Fruit fly (Drosophila melanogaster) whole organism, embryonic: ENCODE data around the gene Mettl5.

ENCODE experiments used
- C15 ChIP-seq: fragments of 200-800 bp; sonication (Bioruptor generic); IDR thresholded peaks from 3 replicates; pipeline ENCODE4 v1.3.6; 2022; ENCODE audit warnings: missing biosample characterization, missing genetic modification characterization
- CG10543 ChIP-seq: fragments of 200-800 bp; sonication (Bioruptor generic); optimal IDR thresholded peaks from 3 replicates; lab custom pipeline; 2017; ENCODE audit warnings: missing biosample characterization, mild to moderate bottlenecking, missing genetic modification characterization, moderate library complexity
- CG10565 ChIP-seq: fragments of 200-800 bp; sonication (Bioruptor generic); optimal IDR thresholded peaks from 3 replicates; lab custom pipeline; 2016; ENCODE audit warnings: missing biosample characterization, mild to moderate bottlenecking, missing genetic modification characterization
- CG10654 ChIP-seq: fragments of 200-800 bp; sonication (Bioruptor generic); optimal IDR thresholded peaks from 2 replicates; lab custom pipeline; 2016; ENCODE audit warnings: missing biosample characterization, missing genetic modification characterization
- CG13123 ChIP-seq: fragments of 200-800 bp; sonication (Bioruptor generic); optimal IDR thresholded peaks from 2 replicates; lab custom pipeline; 2016; ENCODE audit warnings: missing biosample characterization, missing genetic modification characterization
- CG13775 ChIP-seq: fragments of 200-800 bp; sonication (Bioruptor generic); optimal IDR thresholded peaks from 3 replicates; lab custom pipeline; 2017; ENCODE audit warnings: missing biosample characterization, mild to moderate bottlenecking, missing genetic modification characterization
- CG15479 ChIP-seq: fragments of 200-800 bp; sonication (Bioruptor generic); optimal IDR thresholded peaks from 3 replicates; lab custom pipeline; 2019; ENCODE audit warnings: missing biosample characterization, mild to moderate bottlenecking, missing genetic modification characterization, moderate library complexity
- CG1602 ChIP-seq: fragments of 200-800 bp; sonication (Bioruptor generic); optimal IDR thresholded peaks from 3 replicates; lab custom pipeline; 2016; ENCODE audit warnings: missing biosample characterization, missing genetic modification characterization
- CG16815 ChIP-seq: fragments of 200-800 bp; sonication (Bioruptor generic); optimal IDR thresholded peaks from 3 replicates; lab custom pipeline; 2017; ENCODE audit warnings: missing biosample characterization, mild to moderate bottlenecking, missing genetic modification characterization
- CG2199 ChIP-seq: fragments of 200-800 bp; sonication (Bioruptor generic); IDR thresholded peaks from 3 replicates; pipeline ENCODE4 v1.3.6; 2022; ENCODE audit warnings: missing biosample characterization, missing genetic modification characterization
- CG3407 ChIP-seq: fragments of 200-800 bp; sonication (Bioruptor generic); optimal IDR thresholded peaks from 2 replicates; lab custom pipeline; 2018; ENCODE audit warnings: missing biosample characterization, mild to moderate bottlenecking, missing genetic modification characterization
- CG34376 ChIP-seq: fragments of 200-800 bp; sonication (Bioruptor generic); optimal IDR thresholded peaks from 2 replicates; lab custom pipeline; 2018; ENCODE audit warnings: missing biosample characterization, mild to moderate bottlenecking, missing genetic modification characterization
- CG6175 ChIP-seq: fragments of 200-800 bp; sonication (Bioruptor generic); IDR thresholded peaks from 3 replicates; pipeline ENCODE4 v1.3.6; 2022; ENCODE audit warnings: missing biosample characterization, missing genetic modification characterization
- CG6683 ChIP-seq: fragments of 200-800 bp; sonication (Bioruptor generic); optimal IDR thresholded peaks from 2 replicates; lab custom pipeline; 2017; ENCODE audit warnings: missing biosample characterization, mild to moderate bottlenecking, missing genetic modification characterization, missing genetic modification reagents
- CG7839 ChIP-seq: fragments of 200-800 bp; sonication (Bioruptor generic); optimal IDR thresholded peaks from 3 replicates; lab custom pipeline; 2018; ENCODE audit warnings: missing biosample characterization, mild to moderate bottlenecking, missing genetic modification characterization, moderate library complexity
- CG8388 ChIP-seq: fragments of 200-800 bp; sonication (Bioruptor generic); optimal IDR thresholded peaks from 2 replicates; lab custom pipeline; 2019; ENCODE audit warnings: missing biosample characterization, mild to moderate bottlenecking, missing genetic modification characterization, moderate library complexity
- CG8944 ChIP-seq: fragments of 200-800 bp; sonication (Bioruptor generic); optimal IDR thresholded peaks from 3 replicates; lab custom pipeline; 2016; ENCODE audit warnings: missing biosample characterization, missing genetic modification characterization
- CG9932 ChIP-seq: fragments of 200-800 bp; sonication (Bioruptor generic); IDR thresholded peaks from 2 replicates; pipeline ENCODE4 v1.3.6; 2022; ENCODE audit warnings: missing biosample characterization, missing genetic modification characterization
- D ChIP-seq, 2 experiments: fragments of 200-800 bp in 1 of 2; fragments of >200 bp in 1 of 2; sonication (Bioruptor generic) in 1 of 2; optimal IDR thresholded peaks; 2 replicates in 1 of 2; 3 replicates in 1 of 2; lab custom pipeline; 2017; ENCODE audit warnings: mild to moderate bottlenecking in 1 of 2, missing biosample characterization in 1 of 2, missing genetic modification characterization in 1 of 2, missing genetic modification reagents in 1 of 2
- Drgx ChIP-seq: fragments of 200-800 bp; sonication (Bioruptor generic); IDR thresholded peaks from 2 replicates; pipeline ENCODE4 v1.3.6; 2022; ENCODE audit warnings: missing biosample characterization, missing genetic modification characterization
- Fer3 ChIP-seq: fragments of 200-800 bp; sonication (Bioruptor generic); optimal IDR thresholded peaks from 2 replicates; lab custom pipeline; 2018; ENCODE audit warnings: missing biosample characterization, mild to moderate bottlenecking, missing genetic modification characterization, moderate library complexity
- Hey ChIP-seq: fragments of 200-800 bp; sonication (Bioruptor generic); optimal IDR thresholded peaks from 3 replicates; lab custom pipeline; 2018; ENCODE audit warnings: missing biosample characterization, mild to moderate bottlenecking, missing genetic modification characterization
- HmgZ ChIP-seq: fragments of 200-800 bp; sonication (Bioruptor generic); optimal IDR thresholded peaks from 2 replicates; lab custom pipeline; 2018; ENCODE audit warnings: missing biosample characterization, mild to moderate bottlenecking, missing genetic modification characterization
- Hsf ChIP-seq: fragments of 200-800 bp; sonication (Bioruptor generic); optimal IDR thresholded peaks from 3 replicates; lab custom pipeline; 2016; ENCODE audit warnings: missing biosample characterization, missing genetic modification characterization
- Kr ChIP-seq: fragments of 200-800 bp; sonication (Bioruptor generic); optimal IDR thresholded peaks from 2 replicates; lab custom pipeline; 2017; ENCODE audit warnings: missing biosample characterization, mild to moderate bottlenecking, missing genetic modification characterization
- Opbp ChIP-seq: fragments of 200-800 bp; sonication (Bioruptor generic); IDR thresholded peaks from 3 replicates; pipeline ENCODE4 v1.3.6; 2022; ENCODE audit warnings: missing biosample characterization, missing genetic modification characterization; ENCODE audit not compliant: partially characterized antibody
- Optix ChIP-seq: fragments of 200-800 bp; sonication (Bioruptor generic); IDR thresholded peaks from 3 replicates; pipeline ENCODE4 v1.3.6; 2022; ENCODE audit warnings: missing biosample characterization, missing genetic modification characterization
- Rfx ChIP-seq: fragments of 200-800 bp; sonication (Bioruptor generic); IDR thresholded peaks from 2 replicates; pipeline ENCODE4 v1.3.6; 2022; ENCODE audit warnings: missing biosample characterization, missing genetic modification characterization
- Rx ChIP-seq: fragments of 200-800 bp; sonication (Bioruptor generic); IDR thresholded peaks from 2 replicates; pipeline ENCODE4 v1.3.6; 2022; ENCODE audit warnings: missing biosample characterization, missing genetic modification characterization
- Sry-β ChIP-seq: fragments of 200-800 bp; sonication (Bioruptor generic); optimal IDR thresholded peaks from 2 replicates; lab custom pipeline; 2018; ENCODE audit warnings: missing biosample characterization, mild to moderate bottlenecking, missing genetic modification characterization, moderate library complexity
- ab ChIP-seq: fragments of 200-800 bp; sonication (Bioruptor generic); optimal IDR thresholded peaks from 2 replicates; lab custom pipeline; 2016; ENCODE audit warnings: missing biosample characterization, missing genetic modification characterization
- ash1 ChIP-seq: fragments of 200-800 bp; sonication (Bioruptor generic); optimal IDR thresholded peaks from 2 replicates; lab custom pipeline; 2018; ENCODE audit warnings: missing biosample characterization, mild to moderate bottlenecking, missing genetic modification characterization
- br ChIP-seq: fragments of >200 bp; optimal IDR thresholded peaks from 2 replicates; lab custom pipeline; 2017
- corto ChIP-seq: fragments of 200-800 bp; sonication (Bioruptor generic); optimal IDR thresholded peaks from 2 replicates; lab custom pipeline; 2016; ENCODE audit warnings: missing biosample characterization, mild to moderate bottlenecking, missing genetic modification characterization, moderate library complexity
- da ChIP-seq: fragments of 200-800 bp; sonication (Bioruptor generic); optimal IDR thresholded peaks from 2 replicates; lab custom pipeline; 2016; ENCODE audit warnings: missing biosample characterization, missing genetic modification characterization
- disco-r ChIP-seq: fragments of 200-800 bp; sonication (Bioruptor generic); optimal IDR thresholded peaks from 2 replicates; lab custom pipeline; 2016; ENCODE audit warnings: missing biosample characterization, missing genetic modification characterization
- dm ChIP-seq: fragments of 200-800 bp; sonication (Bioruptor generic); optimal IDR thresholded peaks from 3 replicates; lab custom pipeline; 2016; ENCODE audit warnings: missing biosample characterization, missing genetic modification characterization
- ems ChIP-seq: fragments of 200-800 bp; sonication (Bioruptor generic); optimal IDR thresholded peaks from 3 replicates; lab custom pipeline; 2016; ENCODE audit warnings: missing biosample characterization, missing genetic modification characterization
- fd102C ChIP-seq: fragments of 200-800 bp; sonication (Bioruptor generic); optimal IDR thresholded peaks from 2 replicates; lab custom pipeline; 2018; ENCODE audit warnings: missing biosample characterization, mild to moderate bottlenecking, missing genetic modification characterization, moderate library complexity
- fu2 ChIP-seq: fragments of 200-800 bp; sonication (Bioruptor generic); optimal IDR thresholded peaks from 2 replicates; lab custom pipeline; 2016; ENCODE audit warnings: missing biosample characterization, missing genetic modification characterization
- gcm ChIP-seq: fragments of 200-800 bp; sonication (Bioruptor generic); optimal IDR thresholded peaks from 2 replicates; lab custom pipeline; 2019; ENCODE audit warnings: missing biosample characterization, mild to moderate bottlenecking, missing genetic modification characterization, moderate library complexity
- ham ChIP-seq: fragments of 200-800 bp; sonication (Bioruptor generic); IDR thresholded peaks from 2 replicates; pipeline ENCODE4 v1.3.6; 2022; ENCODE audit warnings: missing biosample characterization, missing genetic modification characterization
- maf-S ChIP-seq: fragments of 200-800 bp; sonication (Bioruptor generic); optimal IDR thresholded peaks from 2 replicates; lab custom pipeline; 2016; ENCODE audit warnings: missing biosample characterization, missing genetic modification characterization
- mld ChIP-seq: fragments of 200-800 bp; sonication (Bioruptor generic); IDR thresholded peaks from 3 replicates; pipeline ENCODE4 v1.3.6; 2022; ENCODE audit warnings: missing biosample characterization, missing genetic modification characterization; ENCODE audit not compliant: partially characterized antibody
- p53 ChIP-seq: fragments of 200-800 bp; sonication (Bioruptor generic); optimal IDR thresholded peaks from 2 replicates; lab custom pipeline; 2016; ENCODE audit warnings: missing biosample characterization, missing genetic modification characterization
- pnt ChIP-seq: fragments of 200-800 bp; sonication (Bioruptor generic); optimal IDR thresholded peaks from 3 replicates; lab custom pipeline; 2016; ENCODE audit warnings: missing biosample characterization, missing genetic modification characterization
- pum ChIP-seq: fragments of 200-800 bp; sonication (Bioruptor generic); optimal IDR thresholded peaks from 2 replicates; lab custom pipeline; 2016; ENCODE audit warnings: missing biosample characterization, missing genetic modification characterization
- salm ChIP-seq: fragments of 200-800 bp; sonication (Bioruptor generic); optimal IDR thresholded peaks from 2 replicates; lab custom pipeline; 2018; ENCODE audit warnings: missing biosample characterization, mild to moderate bottlenecking, missing genetic modification characterization
- usp ChIP-seq: fragments of >200 bp; optimal IDR thresholded peaks from 2 replicates; lab custom pipeline; 2017; ENCODE audit warnings: missing biosample characterization, missing genetic modification characterization
- zen2 ChIP-seq: fragments of 200-800 bp; sonication (Bioruptor generic); IDR thresholded peaks from 3 replicates; pipeline ENCODE4 v1.3.6; 2022; ENCODE audit warnings: missing biosample characterization, missing genetic modification characterization; ENCODE audit not compliant: partially characterized antibody

The Mettl5 gene

DNA sequence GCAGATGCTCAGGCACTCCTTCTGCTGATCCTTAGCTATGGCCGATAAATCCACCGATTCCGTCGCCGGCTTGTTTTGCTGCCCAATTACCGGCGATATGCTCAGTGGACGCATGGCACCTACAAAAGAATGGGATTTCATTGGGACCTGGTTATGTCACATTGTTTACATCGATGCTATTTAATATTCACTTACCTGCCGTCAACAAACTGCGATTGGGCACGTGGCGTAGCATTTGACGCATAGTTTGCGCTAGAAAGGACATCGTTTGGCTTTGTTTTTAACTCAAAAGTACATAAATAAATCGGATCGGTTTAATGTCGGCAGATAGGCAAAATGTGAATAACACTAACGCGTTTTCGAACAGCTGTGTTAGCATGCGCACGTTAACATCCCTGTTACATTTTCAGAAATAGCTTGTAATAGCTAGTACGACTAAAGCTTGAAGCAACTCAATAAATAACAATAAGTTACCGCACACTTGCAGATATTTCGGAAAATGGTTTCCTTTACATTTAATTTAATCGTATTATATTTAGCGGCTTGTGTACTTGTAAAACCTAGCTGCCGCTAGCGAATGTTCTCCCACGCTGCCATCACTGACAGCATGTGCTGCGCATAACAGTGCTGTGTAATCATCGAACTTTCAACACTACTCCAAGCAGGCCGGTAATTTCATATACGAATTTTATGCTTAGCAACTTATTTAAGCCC, 8.7 kb upstream of the Mettl5 start, which contains the start of the genes mRpL21 and rept (continued):
- TF ChIP-seq Kr (GFP tag; lab: Kevin White, UChicago) (no peak), CG16815 (GFP tag; lab: Kevin White, UChicago) (peak; percentile 6), CG9932 (peak; percentile 74), Sry-β (peak; percentile 96), CG8388 (GFP tag; lab: Kevin White, UChicago) (peak; percentile 43), CG1602 (GFP tag; lab: Kevin White, UChicago) (no peak), pum (peak; percentile 22), CG3407 (GFP tag; lab: Kevin White, UChicago) (no peak), pnt (GFP tag; lab: Kevin White, UChicago) (no peak), C15 (GFP tag; lab: Robert Waterston, UW) (no peak), p53 (GFP tag; lab: Kevin White, UChicago) (no peak), CG10654 (GFP tag; lab: Kevin White, UChicago) (peak; percentile 17), Hsf (GFP tag; lab: Kevin White, UChicago) (peak; percentile 69), CG10543 (GFP tag; lab: Kevin White, UChicago) (peak; percentile 37), CG8944 (GFP tag; lab: Kevin White, UChicago) (peak; percentile 23), salm (no peak), ham (GFP tag; lab: Robert Waterston, UW) (no peak), gcm (GFP tag; lab: Kevin White, UChicago) (no peak), Rfx (GFP tag; lab: Robert Waterston, UW) (peak; percentile 77), CG10565 (GFP tag; lab: Kevin White, UChicago) (peak; percentile 27), fd102C (GFP tag; lab: Kevin White, UChicago) (no peak), maf-S (GFP tag; lab: Kevin White, UChicago) (peak; percentile 50), CG13775 (GFP tag; lab: Kevin White, UChicago) (peak; percentile 65), zen2 (GFP tag; lab: Robert Waterston, UW) (no peak), corto (GFP tag; lab: Kevin White, UChicago) (no peak), CG6175 (GFP tag; lab: Robert Waterston, UW) (no peak), fu2 (GFP tag; lab: Kevin White, UChicago) (peak; percentile 43), D (optimal IDR thresholded peaks at IDR 0.05; lab: Kevin White, UChicago) (no peak), D (GFP tag; optimal IDR thresholded peaks at IDR 0.05; lab: Kevin White, UChicago) (peak; percentile 11), Drgx (GFP tag; lab: Robert Waterston, UW) (no peak), da (peak; percentile 43), ab (GFP tag; lab: Kevin White, UChicago) (no peak), CG7839 (tag; lab: Kevin White, UChicago) (peak; percentile 48), HmgZ (tag; lab: Kevin White, UChicago) (peak; percentile 72), CG2199 (GFP tag; lab: Robert Waterston, UW) (no peak), usp (GFP tag; lab: Kevin White, UChicago) (no peak), CG13123 (no peak), disco-r (no peak), CG34376 (GFP tag; lab: Kevin White, UChicago) (peak; percentile 29), br (no peak), Optix (GFP tag; lab: Robert Waterston, UW) (no peak; the same call in 2 of the 3 replicates), Opbp (GFP tag; lab: Robert Waterston, UW) (no peak), dm (GFP tag; lab: Kevin White, UChicago) (peak; percentile 94), Hey (tag; lab: Kevin White, UChicago) (no peak), Fer3 (tag; lab: Kevin White, UChicago) (peak; percentile 24), ems (GFP tag; lab: Kevin White, UChicago) (peak; percentile 17), ash1 (GFP tag; lab: Kevin White, UChicago) (no peak), mld (no peak), CG6683 (GFP tag; lab: Kevin White, UChicago) (no peak), Rx (GFP tag; lab: Robert Waterston, UW) (0 out of 2 replicates have a peak, but pooled peaks have one; percentile 10), CG15479 (GFP tag; lab: Kevin White, UChicago) (no peak)
